Fruit fly (Drosophila melanogaster) whole organism, embryonic: ENCODE results near the gene kibra.

Source experiments
- CG10366 ChIP-seq: fragments of 200-800 bp; sonication (Bioruptor generic); IDR thresholded peaks from 2 replicates; pipeline ENCODE4 v1.3.6; 2022; ENCODE audit warnings: missing biosample characterization, missing genetic modification characterization
- CG11247 ChIP-seq: fragments of 200-800 bp; sonication (Bioruptor generic); IDR thresholded peaks from 2 replicates; pipeline ENCODE4 v1.3.6; 2022; ENCODE audit warnings: missing biosample characterization, missing genetic modification characterization
- CG11695 ChIP-seq: fragments of 200-800 bp; sonication (Bioruptor generic); IDR thresholded peaks from 3 replicates; pipeline ENCODE4 v1.3.6; 2022; ENCODE audit warnings: missing biosample characterization, missing genetic modification characterization
- CG12744 ChIP-seq: fragments of 200-800 bp; sonication (Bioruptor generic); optimal IDR thresholded peaks from 2 replicates; lab custom pipeline; 2016; ENCODE audit warnings: missing biosample characterization, missing genetic modification characterization
- CG14860 ChIP-seq: fragments of 200-800 bp; sonication (Bioruptor generic); IDR thresholded peaks from 3 replicates; pipeline ENCODE4 v1.3.6; 2022; ENCODE audit warnings: missing biosample characterization, missing genetic modification characterization; ENCODE audit not compliant: partially characterized antibody
- CG17359 ChIP-seq: fragments of 200-800 bp; sonication (Bioruptor generic); optimal IDR thresholded peaks from 3 replicates; lab custom pipeline; 2018; ENCODE audit warnings: missing biosample characterization, mild to moderate bottlenecking, missing genetic modification characterization, moderate library complexity
- CG17802 ChIP-seq: fragments of 200-800 bp; sonication (Bioruptor generic); optimal IDR thresholded peaks from 2 replicates; lab custom pipeline; 2018; ENCODE audit warnings: missing biosample characterization, mild to moderate bottlenecking, missing genetic modification characterization, moderate library complexity
- CG32772 ChIP-seq: fragments of 200-800 bp; sonication (Bioruptor generic); IDR thresholded peaks from 2 replicates; pipeline ENCODE4 v1.3.6; 2022; ENCODE audit warnings: missing biosample characterization, missing genetic modification characterization
- CG4360 ChIP-seq: fragments of 200-800 bp; sonication (Bioruptor generic); IDR thresholded peaks from 2 replicates; pipeline ENCODE4 v1.3.6; 2022; ENCODE audit warnings: missing biosample characterization, missing genetic modification characterization
- CG4707 ChIP-seq: fragments of 200-800 bp; sonication (Bioruptor generic); optimal IDR thresholded peaks from 2 replicates; lab custom pipeline; 2018; ENCODE audit warnings: missing biosample characterization, mild to moderate bottlenecking, missing genetic modification characterization, moderate library complexity
- Dref ChIP-seq: fragments of 200-800 bp; sonication (Bioruptor generic); IDR thresholded peaks from 2 replicates; pipeline ENCODE4 v1.3.6; 2022; ENCODE audit warnings: missing biosample characterization, missing genetic modification characterization
- Hr78 ChIP-seq, 2 experiments: fragments of 200-800 bp in 1 of 2; fragments of >200 bp in 1 of 2; sonication (Bioruptor generic) in 1 of 2; optimal IDR thresholded peaks; 2 replicates each; lab custom pipeline; 2017 to 2019; ENCODE audit warnings: missing biosample characterization in 2 of 2, missing genetic modification characterization in 2 of 2, mild to moderate bottlenecking in 1 of 2, moderate library complexity in 1 of 2
- MESR4 ChIP-seq: fragments of 200-800 bp; sonication (Bioruptor generic); optimal IDR thresholded peaks from 2 replicates; lab custom pipeline; 2018; ENCODE audit warnings: missing biosample characterization, mild to moderate bottlenecking, missing genetic modification characterization, moderate library complexity
- MTF-1 ChIP-seq: fragments of 200-800 bp; sonication (Bioruptor generic); optimal IDR thresholded peaks from 2 replicates; lab custom pipeline; 2018; ENCODE audit warnings: missing biosample characterization, mild to moderate bottlenecking, missing genetic modification characterization, borderline replicate concordance
- Side ChIP-seq: fragments of 200-800 bp; sonication (Bioruptor generic); optimal IDR thresholded peaks from 2 replicates; lab custom pipeline; 2016; ENCODE audit warnings: missing biosample characterization, missing genetic modification characterization
- Sox102F ChIP-seq: fragments of 200-800 bp; sonication (Bioruptor generic); optimal IDR thresholded peaks from 2 replicates; lab custom pipeline; 2018; ENCODE audit warnings: missing biosample characterization, mild to moderate bottlenecking, missing genetic modification characterization, moderate library complexity
- TFAM ChIP-seq: fragments of 200-800 bp; sonication (Bioruptor generic); optimal IDR thresholded peaks from 2 replicates; lab custom pipeline; 2017; ENCODE audit warnings: missing biosample characterization, missing genetic modification characterization, inconsistent platforms
- Xrp1 ChIP-seq: fragments of 200-800 bp; sonication (Bioruptor generic); IDR thresholded peaks from 2 replicates; pipeline ENCODE4 v1.3.6; 2022; ENCODE audit warnings: missing biosample characterization, missing genetic modification characterization
- al ChIP-seq: fragments of 200-800 bp; sonication (Bioruptor generic); IDR thresholded peaks from 2 replicates; pipeline ENCODE4 v1.3.6; 2022; ENCODE audit warnings: missing biosample characterization, missing genetic modification characterization
- bsh ChIP-seq, 2 experiments: fragments of 200-800 bp; sonication (Bioruptor generic); optimal IDR thresholded peaks; 2 replicates each; lab custom pipeline; 2017 to 2018; ENCODE audit warnings: mild to moderate bottlenecking in 2 of 2, missing biosample characterization in 2 of 2, missing genetic modification characterization in 2 of 2, moderate library complexity in 1 of 2
- chm ChIP-seq: fragments of 200-800 bp; sonication (Bioruptor generic); IDR thresholded peaks from 2 replicates; pipeline ENCODE4 v1.3.6; 2022; ENCODE audit warnings: missing biosample characterization, missing genetic modification characterization
- danr ChIP-seq: fragments of 200-800 bp; sonication (Bioruptor generic); IDR thresholded peaks from 2 replicates; pipeline ENCODE4 v1.3.6; 2022; ENCODE audit warnings: missing biosample characterization, missing genetic modification characterization
- dati ChIP-seq: fragments of 200-800 bp; sonication (Bioruptor generic); IDR thresholded peaks from 2 replicates; pipeline ENCODE4 v1.3.6; 2022; ENCODE audit warnings: missing biosample characterization, missing genetic modification characterization
- eyg ChIP-seq: fragments of 200-800 bp; sonication (Bioruptor generic); optimal IDR thresholded peaks from 3 replicates; lab custom pipeline; 2016; ENCODE audit warnings: missing biosample characterization, missing genetic modification characterization
- fu2 ChIP-seq: fragments of 200-800 bp; sonication (Bioruptor generic); optimal IDR thresholded peaks from 2 replicates; lab custom pipeline; 2016; ENCODE audit warnings: missing biosample characterization, missing genetic modification characterization
- gcm ChIP-seq: fragments of 200-800 bp; sonication (Bioruptor generic); optimal IDR thresholded peaks from 2 replicates; lab custom pipeline; 2019; ENCODE audit warnings: missing biosample characterization, mild to moderate bottlenecking, missing genetic modification characterization, moderate library complexity
- gcm2 ChIP-seq: fragments of 200-800 bp; sonication (Bioruptor generic); optimal IDR thresholded peaks from 2 replicates; lab custom pipeline; 2016; ENCODE audit warnings: missing biosample characterization, missing genetic modification characterization
- h ChIP-seq: fragments of >200 bp; optimal IDR thresholded peaks from 2 replicates; lab custom pipeline; 2017
- hbn ChIP-seq: fragments of 200-800 bp; sonication (Bioruptor generic); IDR thresholded peaks from 2 replicates; pipeline ENCODE4 v1.3.6; 2022; ENCODE audit warnings: missing biosample characterization, missing genetic modification characterization; ENCODE audit not compliant: partially characterized antibody
- hkb ChIP-seq, 2 experiments: fragments of 200-800 bp in 1 of 2; fragments of >200 bp in 1 of 2; sonication (Bioruptor generic) in 1 of 2; IDR thresholded peaks in 1 of 2; optimal IDR thresholded peaks in 1 of 2; 2 replicates each; pipeline versions ENCODE4 v1.3.6 to Lab custom; 2017 to 2022; ENCODE audit warnings: missing biosample characterization in 1 of 2, missing genetic modification characterization in 1 of 2
- jumu ChIP-seq: fragments of 200-800 bp; sonication (Bioruptor generic); optimal IDR thresholded peaks from 3 replicates; lab custom pipeline; 2016; ENCODE audit warnings: missing biosample characterization, missing genetic modification characterization
- kah ChIP-seq: fragments of 200-800 bp; sonication (Bioruptor generic); optimal IDR thresholded peaks from 2 replicates; lab custom pipeline; 2018; ENCODE audit warnings: missing biosample characterization, mild to moderate bottlenecking, missing genetic modification characterization
- kay ChIP-seq: fragments of 200-800 bp; sonication (Bioruptor generic); optimal IDR thresholded peaks from 2 replicates; lab custom pipeline; 2016; ENCODE audit warnings: missing biosample characterization, missing genetic modification characterization
- kni ChIP-seq: fragments of 200-800 bp; sonication (Bioruptor generic); optimal IDR thresholded peaks from 3 replicates; lab custom pipeline; 2017; ENCODE audit warnings: mild to moderate bottlenecking, missing biosample characterization, missing genetic modification reagents, missing genetic modification characterization
- lov ChIP-seq, 2 experiments: fragments of 200-800 bp in 1 of 2; fragments of >200 bp in 1 of 2; sonication (Bioruptor generic) in 1 of 2; IDR thresholded peaks in 1 of 2; optimal IDR thresholded peaks in 1 of 2; 2 replicates in 1 of 2; 3 replicates in 1 of 2; pipeline versions ENCODE4 v1.3.6 to Lab custom; 2017 to 2022; ENCODE audit warnings: missing biosample characterization in 1 of 2, missing genetic modification characterization in 1 of 2
- maf-S ChIP-seq: fragments of 200-800 bp; sonication (Bioruptor generic); optimal IDR thresholded peaks from 2 replicates; lab custom pipeline; 2016; ENCODE audit warnings: missing biosample characterization, missing genetic modification characterization
- onecut ChIP-seq: fragments of 200-800 bp; sonication (Bioruptor generic); IDR thresholded peaks from 2 replicates; pipeline ENCODE4 v1.3.6; 2022; ENCODE audit warnings: missing biosample characterization, missing genetic modification characterization
- pita ChIP-seq: fragments of 200-800 bp; sonication (Bioruptor generic); optimal IDR thresholded peaks from 2 replicates; lab custom pipeline; 2017; ENCODE audit warnings: missing biosample characterization, mild to moderate bottlenecking, missing genetic modification characterization
- rib ChIP-seq: fragments of 200-800 bp; sonication (Bioruptor generic); IDR thresholded peaks from 2 replicates; pipeline ENCODE4 v1.3.6; 2022; ENCODE audit warnings: missing biosample characterization, missing genetic modification characterization
- schlank ChIP-seq: fragments of 200-800 bp; sonication (Bioruptor generic); optimal IDR thresholded peaks from 2 replicates; lab custom pipeline; 2018; ENCODE audit warnings: missing biosample characterization, mild to moderate bottlenecking, missing genetic modification characterization
- seq ChIP-seq: fragments of 200-800 bp; sonication (Bioruptor generic); IDR thresholded peaks from 2 replicates; pipeline ENCODE4 v1.3.6; 2022; ENCODE audit warnings: missing biosample characterization, missing genetic modification characterization
- tgo ChIP-seq: fragments of 200-800 bp; sonication (Bioruptor generic); IDR thresholded peaks from 3 replicates; pipeline ENCODE4 v1.3.6; 2022; ENCODE audit warnings: missing biosample characterization, missing genetic modification characterization
- tin ChIP-seq: fragments of 200-800 bp; sonication (Bioruptor generic); optimal IDR thresholded peaks from 3 replicates; lab custom pipeline; 2016; ENCODE audit warnings: missing biosample characterization, missing genetic modification characterization
- toy ChIP-seq: fragments of 200-800 bp; sonication (Bioruptor generic); IDR thresholded peaks from 2 replicates; pipeline ENCODE4 v1.3.6; 2022; ENCODE audit warnings: missing biosample characterization, missing genetic modification characterization
- vvl ChIP-seq: fragments of 200-800 bp; sonication (Bioruptor generic); IDR thresholded peaks from 2 replicates; pipeline ENCODE4 v1.3.6; 2022; ENCODE audit warnings: missing biosample characterization, missing genetic modification characterization
- wdn ChIP-seq: fragments of 200-800 bp; sonication (Bioruptor generic); IDR thresholded peaks from 2 replicates; pipeline ENCODE4 v1.3.6; 2022; ENCODE audit warnings: missing biosample characterization, missing genetic modification characterization
- zf30C ChIP-seq: fragments of 200-800 bp; sonication (Bioruptor generic); optimal IDR thresholded peaks from 3 replicates; lab custom pipeline; 2018; ENCODE audit warnings: missing biosample characterization, mild to moderate bottlenecking, missing genetic modification characterization
- zfh2 ChIP-seq: fragments of 200-800 bp; sonication (Bioruptor generic); optimal IDR thresholded peaks from 2 replicates; lab custom pipeline; 2016; ENCODE audit warnings: missing biosample characterization, missing genetic modification characterization

kibra gene

dm6 chr3R:14737894-14738860 is 14.1 kb upstream of the kibra start (continued):
- TF ChIP-seq zfh2 (GFP tag; lab: Kevin White, UChicago) (peak; percentile 92), al (GFP tag; lab: Robert Waterston, UW) (peak; percentile 92), chm (GFP tag; lab: Robert Waterston, UW) (peak; percentile 95), CG11247 (GFP tag; lab: Robert Waterston, UW) (peak; percentile 94), CG4360 (GFP tag; lab: Robert Waterston, UW) (peak; percentile 81), Hr78 (GFP tag; optimal IDR thresholded peaks at IDR 0.05; lab: Kevin White, UChicago) (peak in 1 of 2 experiments; percentile 64), eyg (GFP tag; lab: Kevin White, UChicago) (peak; percentile 86), gcm (GFP tag; lab: Kevin White, UChicago) (peak; percentile 90), toy (GFP tag; lab: Robert Waterston, UW) (peak; percentile 90), gcm2 (GFP tag; lab: Kevin White, UChicago) (peak; percentile 91), CG14860 (GFP tag; lab: Robert Waterston, UW) (no peak), CG17359 (peak; percentile 97), maf-S (GFP tag; lab: Kevin White, UChicago) (peak; percentile 89), onecut (GFP tag; lab: Robert Waterston, UW) (peak; percentile 89), h (lab: Kevin White, UChicago) (no peak), TFAM (GFP tag; lab: Kevin White, UChicago) (peak; percentile 62), rib (GFP tag; lab: Robert Waterston, UW) (peak; percentile 93), CG12744 (GFP tag; lab: Kevin White, UChicago) (peak; percentile 86), CG4707 (peak; percentile 85), CG11695 (GFP tag; lab: Robert Waterston, UW) (peak; percentile 96), CG32772 (GFP tag; lab: Robert Waterston, UW) (peak; percentile 96), Xrp1 (GFP tag; lab: Robert Waterston, UW) (peak; percentile 97), CG17802 (tag; lab: Kevin White, UChicago) (peak; percentile 78), MTF-1 (GFP tag; lab: Kevin White, UChicago) (peak; percentile 90), wdn (GFP tag; lab: Robert Waterston, UW) (peak; percentile 89), dati (peak; percentile 78), tgo (GFP tag; lab: Robert Waterston, UW) (peak; percentile 93), kni (GFP tag; lab: Kevin White, UChicago) (peak; percentile 21), kay (GFP tag; lab: Kevin White, UChicago) (peak; percentile 94), bsh (GFP tag; optimal IDR thresholded peaks at IDR 0.05; lab: Kevin White, UChicago) (peak; percentile 83 to 96), tin (GFP tag; lab: Kevin White, UChicago) (peak; percentile 94), Side (peak; percentile 87), schlank (tag; lab: Kevin White, UChicago) (peak; percentile 85), seq (GFP tag; lab: Robert Waterston, UW) (peak; percentile 93), fu2 (peak; percentile 80), hkb (optimal IDR thresholded peaks at IDR 0.05; lab: Kevin White, UChicago) (no peak), hkb (GFP tag; IDR thresholded peaks at IDR 0.05; lab: Robert Waterston, UW) (peak; percentile 93), pita (GFP tag; lab: Kevin White, UChicago) (no peak), Dref (GFP tag; lab: Robert Waterston, UW) (no peak), jumu (GFP tag; lab: Kevin White, UChicago) (peak; percentile 86), hbn (0 out of 2 replicates have a peak, but pooled peaks have one; percentile 24), Sox102F (GFP tag; lab: Kevin White, UChicago) (peak; percentile 96), danr (peak; percentile 88), vvl (GFP tag; lab: Robert Waterston, UW) (peak; percentile 97), kah (GFP tag; lab: Kevin White, UChicago) (peak; percentile 80), CG10366 (GFP tag; lab: Robert Waterston, UW) (peak; percentile 95), zf30C (GFP tag; lab: Kevin White, UChicago) (peak; percentile 86), lov (optimal IDR thresholded peaks at IDR 0.05; lab: Kevin White, UChicago) (no peak), lov (GFP tag; IDR thresholded peaks at IDR 0.05; lab: Robert Waterston, UW) (peak; percentile 93), MESR4 (GFP tag; lab: Kevin White, UChicago) (peak; percentile 50)
